Fruit fly (Drosophila melanogaster) whole organism, embryonic: ENCODE results near the gene Rrp5.

Experiments used
- Abd-B ChIP-seq: fragments of 200-800 bp; sonication (Bioruptor generic); optimal IDR thresholded peaks from 2 replicates; lab custom pipeline; 2018; ENCODE audit warnings: missing biosample characterization, mild to moderate bottlenecking, missing genetic modification characterization, moderate library complexity
- Adf1 ChIP-seq: fragments of 200-800 bp; sonication (Bioruptor generic); IDR thresholded peaks from 2 replicates; pipeline ENCODE4 v1.3.6; 2022; ENCODE audit warnings: missing biosample characterization, missing genetic modification characterization
- CG10274 ChIP-seq: fragments of 200-800 bp; sonication (Bioruptor generic); optimal IDR thresholded peaks from 3 replicates; lab custom pipeline; 2017; ENCODE audit warnings: missing biosample characterization, mild to moderate bottlenecking, missing genetic modification characterization
- CG11456 ChIP-seq: fragments of 200-800 bp; sonication (Bioruptor generic); IDR thresholded peaks from 3 replicates; pipeline ENCODE4 v1.3.6; 2022; ENCODE audit warnings: missing biosample characterization, missing genetic modification characterization
- CG11723 ChIP-seq: fragments of 200-800 bp; sonication (Bioruptor generic); optimal IDR thresholded peaks from 2 replicates; lab custom pipeline; 2017; ENCODE audit warnings: missing biosample characterization, mild to moderate bottlenecking, missing genetic modification characterization
- CG12155 ChIP-seq: fragments of 200-800 bp; sonication (Bioruptor generic); optimal IDR thresholded peaks from 3 replicates; lab custom pipeline; 2016; ENCODE audit warnings: missing biosample characterization, missing genetic modification characterization
- CG13123 ChIP-seq: fragments of 200-800 bp; sonication (Bioruptor generic); optimal IDR thresholded peaks from 2 replicates; lab custom pipeline; 2016; ENCODE audit warnings: missing biosample characterization, missing genetic modification characterization
- CG1603 ChIP-seq: fragments of 200-800 bp; sonication (Bioruptor generic); optimal IDR thresholded peaks from 2 replicates; lab custom pipeline; 2019; ENCODE audit warnings: missing biosample characterization, mild to moderate bottlenecking, missing genetic modification characterization, moderate library complexity
- CG16863 ChIP-seq: fragments of 200-800 bp; sonication (Bioruptor generic); optimal IDR thresholded peaks from 3 replicates; lab custom pipeline; 2016; ENCODE audit warnings: missing biosample characterization, missing genetic modification characterization
- CG18599 ChIP-seq: fragments of 200-800 bp; sonication (Bioruptor generic); optimal IDR thresholded peaks from 3 replicates; lab custom pipeline; 2017; ENCODE audit warnings: missing biosample characterization, missing genetic modification characterization, mild to moderate bottlenecking, moderate library complexity, missing genetic modification reagents
- CG3281 ChIP-seq: fragments of 200-800 bp; sonication (Bioruptor generic); optimal IDR thresholded peaks from 3 replicates; lab custom pipeline; 2017; ENCODE audit warnings: missing biosample characterization, mild to moderate bottlenecking, missing genetic modification characterization
- CG3847 ChIP-seq: fragments of 200-800 bp; sonication (Bioruptor generic); IDR thresholded peaks from 2 replicates; pipeline ENCODE4 v1.3.6; 2022; ENCODE audit warnings: missing biosample characterization, missing genetic modification characterization
- CG4360 ChIP-seq: fragments of 200-800 bp; sonication (Bioruptor generic); IDR thresholded peaks from 2 replicates; pipeline ENCODE4 v1.3.6; 2022; ENCODE audit warnings: missing biosample characterization, missing genetic modification characterization
- CG4617 ChIP-seq: fragments of 200-800 bp; sonication (Bioruptor generic); optimal IDR thresholded peaks from 3 replicates; lab custom pipeline; 2016; ENCODE audit warnings: missing biosample characterization, missing genetic modification characterization, borderline replicate concordance
- CG6254 ChIP-seq: fragments of 200-800 bp; sonication (Bioruptor generic); optimal IDR thresholded peaks from 3 replicates; lab custom pipeline; 2017; ENCODE audit warnings: mild to moderate bottlenecking, missing biosample characterization, missing genetic modification reagents, missing genetic modification characterization
- CG8290 ChIP-seq, 3 experiments: fragments of 200-800 bp; sonication (Bioruptor generic); optimal IDR thresholded peaks; 2 replicates each; lab custom pipeline; 2016 to 2019; ENCODE audit warnings: missing biosample characterization in 3 of 3, missing genetic modification characterization in 3 of 3, mild to moderate bottlenecking in 2 of 3, moderate library complexity in 1 of 3
- CG8478 ChIP-seq: fragments of >200 bp; optimal IDR thresholded peaks from 2 replicates; lab custom pipeline; 2018
- CG9727 ChIP-seq: fragments of 200-800 bp; sonication (Bioruptor generic); optimal IDR thresholded peaks from 3 replicates; lab custom pipeline; 2017; ENCODE audit warnings: missing biosample characterization, mild to moderate bottlenecking, missing genetic modification characterization
- Dbx ChIP-seq: fragments of 200-800 bp; sonication (Bioruptor generic); IDR thresholded peaks from 3 replicates; pipeline ENCODE4 v1.3.6; 2022; ENCODE audit warnings: missing biosample characterization, missing genetic modification characterization
- Dref ChIP-seq: fragments of 200-800 bp; sonication (Bioruptor generic); IDR thresholded peaks from 2 replicates; pipeline ENCODE4 v1.3.6; 2022; ENCODE audit warnings: missing biosample characterization, missing genetic modification characterization
- HLH4C ChIP-seq: fragments of 200-800 bp; sonication (Bioruptor generic); IDR thresholded peaks from 3 replicates; pipeline ENCODE4 v1.3.6; 2022; ENCODE audit warnings: missing biosample characterization, missing genetic modification characterization; ENCODE audit not compliant: partially characterized antibody
- Hmr ChIP-seq: fragments of 200-800 bp; sonication (Bioruptor generic); optimal IDR thresholded peaks from 3 replicates; lab custom pipeline; 2017; ENCODE audit warnings: mild to moderate bottlenecking, missing biosample characterization, missing genetic modification reagents, missing genetic modification characterization
- Oaz ChIP-seq: fragments of 200-800 bp; sonication (Bioruptor generic); IDR thresholded peaks from 2 replicates; pipeline ENCODE4 v1.3.6; 2022; ENCODE audit warnings: missing biosample characterization, missing genetic modification characterization
- Poxn ChIP-seq: fragments of 200-800 bp; sonication (Bioruptor generic); IDR thresholded peaks from 2 replicates; pipeline ENCODE4 v1.3.6; 2022; ENCODE audit warnings: missing biosample characterization, missing genetic modification characterization
- Sox100B ChIP-seq: fragments of 200-800 bp; sonication (Bioruptor generic); optimal IDR thresholded peaks from 3 replicates; lab custom pipeline; 2018; ENCODE audit warnings: missing biosample characterization, mild to moderate bottlenecking, missing genetic modification characterization
- Usf ChIP-seq: fragments of 200-800 bp; sonication (Bioruptor generic); optimal IDR thresholded peaks from 2 replicates; lab custom pipeline; 2017; ENCODE audit warnings: missing genotype, missing biosample characterization, missing genetic modification characterization
- Xbp1 ChIP-seq: fragments of 200-800 bp; sonication (Bioruptor generic); optimal IDR thresholded peaks from 3 replicates; lab custom pipeline; 2016; ENCODE audit warnings: missing biosample characterization, mild to moderate bottlenecking, missing genetic modification characterization
- ac ChIP-seq: fragments of 200-800 bp; sonication (Bioruptor generic); optimal IDR thresholded peaks from 3 replicates; lab custom pipeline; 2017; ENCODE audit warnings: missing biosample characterization, mild to moderate bottlenecking, missing genetic modification characterization
- al ChIP-seq: fragments of 200-800 bp; sonication (Bioruptor generic); IDR thresholded peaks from 2 replicates; pipeline ENCODE4 v1.3.6; 2022; ENCODE audit warnings: missing biosample characterization, missing genetic modification characterization
- bigmax ChIP-seq: fragments of 200-800 bp; sonication (Bioruptor generic); optimal IDR thresholded peaks from 2 replicates; lab custom pipeline; 2018; ENCODE audit warnings: missing biosample characterization, mild to moderate bottlenecking, missing genetic modification characterization
- cg ChIP-seq: fragments of 200-800 bp; sonication (Bioruptor generic); optimal IDR thresholded peaks from 3 replicates; lab custom pipeline; 2019; ENCODE audit warnings: missing biosample characterization, mild to moderate bottlenecking, missing genetic modification characterization, moderate library complexity
- croc ChIP-seq: fragments of 200-800 bp; sonication (Bioruptor generic); conservative IDR thresholded peaks from 3 replicates; pipeline ENCODE4 v1.3.6; 2022; ENCODE audit warnings: missing biosample characterization, missing genetic modification characterization
- crp ChIP-seq, 2 experiments: fragments of 200-800 bp; sonication (Bioruptor generic); optimal IDR thresholded peaks; 2 replicates in 1 of 2; 3 replicates in 1 of 2; lab custom pipeline; 2017; ENCODE audit warnings: missing biosample characterization in 2 of 2, missing genetic modification characterization in 2 of 2, mild to moderate bottlenecking in 1 of 2, moderate library complexity in 1 of 2
- dmrt11E ChIP-seq: fragments of 200-800 bp; sonication (Bioruptor generic); optimal IDR thresholded peaks from 3 replicates; lab custom pipeline; 2018; ENCODE audit warnings: missing biosample characterization, mild to moderate bottlenecking, missing genetic modification characterization, moderate library complexity
- eyg ChIP-seq: fragments of 200-800 bp; sonication (Bioruptor generic); optimal IDR thresholded peaks from 3 replicates; lab custom pipeline; 2016; ENCODE audit warnings: missing biosample characterization, missing genetic modification characterization
- h ChIP-seq: fragments of >200 bp; optimal IDR thresholded peaks from 2 replicates; lab custom pipeline; 2017
- jumu ChIP-seq: fragments of 200-800 bp; sonication (Bioruptor generic); optimal IDR thresholded peaks from 3 replicates; lab custom pipeline; 2016; ENCODE audit warnings: missing biosample characterization, missing genetic modification characterization
- lov ChIP-seq, 2 experiments: fragments of 200-800 bp in 1 of 2; fragments of >200 bp in 1 of 2; sonication (Bioruptor generic) in 1 of 2; IDR thresholded peaks in 1 of 2; optimal IDR thresholded peaks in 1 of 2; 2 replicates in 1 of 2; 3 replicates in 1 of 2; pipeline versions ENCODE4 v1.3.6 to Lab custom; 2017 to 2022; ENCODE audit warnings: missing biosample characterization in 1 of 2, missing genetic modification characterization in 1 of 2
- nerfin-2 ChIP-seq: fragments of 200-800 bp; sonication (Bioruptor generic); IDR thresholded peaks from 2 replicates; pipeline ENCODE4 v1.3.6; 2022; ENCODE audit warnings: missing biosample characterization, missing genetic modification characterization; ENCODE audit not compliant: partially characterized antibody
- org-1 ChIP-seq: fragments of 200-800 bp; sonication (Bioruptor generic); optimal IDR thresholded peaks from 2 replicates; lab custom pipeline; 2017; ENCODE audit warnings: missing biosample characterization, missing genetic modification characterization
- pnt ChIP-seq: fragments of 200-800 bp; sonication (Bioruptor generic); optimal IDR thresholded peaks from 3 replicates; lab custom pipeline; 2016; ENCODE audit warnings: missing biosample characterization, missing genetic modification characterization
- pros ChIP-seq: fragments of 200-800 bp; sonication (Bioruptor generic); optimal IDR thresholded peaks from 3 replicates; lab custom pipeline; 2019; ENCODE audit warnings: missing biosample characterization, mild to moderate bottlenecking, missing genetic modification characterization, moderate library complexity
- psq ChIP-seq: fragments of 200-800 bp; sonication (Bioruptor generic); optimal IDR thresholded peaks from 2 replicates; lab custom pipeline; 2017; ENCODE audit warnings: missing biosample characterization, missing genetic modification characterization
- ro ChIP-seq: fragments of 200-800 bp; sonication (Bioruptor generic); IDR thresholded peaks from 2 replicates; pipeline ENCODE4 v1.3.6; 2022; ENCODE audit warnings: missing biosample characterization, missing genetic modification characterization
- shn ChIP-seq: fragments of 200-800 bp; sonication (Bioruptor generic); optimal IDR thresholded peaks from 3 replicates; lab custom pipeline; 2016; ENCODE audit warnings: missing biosample characterization, missing genetic modification characterization
- slbo ChIP-seq: fragments of 200-800 bp; sonication (Bioruptor generic); IDR thresholded peaks from 2 replicates; pipeline ENCODE4 v1.3.6; 2022; ENCODE audit warnings: missing biosample characterization, missing genetic modification characterization
- sqz ChIP-seq: fragments of 200-800 bp; sonication (Bioruptor generic); optimal IDR thresholded peaks from 3 replicates; lab custom pipeline; 2018; ENCODE audit warnings: missing biosample characterization, mild to moderate bottlenecking, missing genetic modification characterization
- toy ChIP-seq: fragments of 200-800 bp; sonication (Bioruptor generic); IDR thresholded peaks from 2 replicates; pipeline ENCODE4 v1.3.6; 2022; ENCODE audit warnings: missing biosample characterization, missing genetic modification characterization

Gene Rrp5

dm6 chr3R:24295556-24296465 is 37.3 kb downstream of the Rrp5 start (continued):
- TF ChIP-seq toy (GFP tag; lab: Robert Waterston, UW) (0 out of 2 replicates have a peak, but pooled peaks have one; percentile 29), Poxn (GFP tag; lab: Robert Waterston, UW) (peak; percentile 63), slbo (GFP tag; lab: Robert Waterston, UW) (peak; percentile 87), ro (GFP tag; lab: Robert Waterston, UW) (peak; percentile 64), pros (GFP tag; lab: Kevin White, UChicago) (no peak), CG1603 (peak; percentile 89), lov (optimal IDR thresholded peaks at IDR 0.05; lab: Kevin White, UChicago) (no peak), lov (GFP tag; IDR thresholded peaks at IDR 0.05; lab: Robert Waterston, UW) (0 out of 3 replicates have a peak, but pooled peaks have one; percentile 83), CG3281 (peak; percentile 75), CG18599 (GFP tag; lab: Kevin White, UChicago) (peak; percentile 82), CG11456 (GFP tag; lab: Robert Waterston, UW) (peak; percentile 88), HLH4C (no peak), Hmr (GFP tag; lab: Kevin White, UChicago) (peak; percentile 78), jumu (GFP tag; lab: Kevin White, UChicago) (peak; percentile 64), CG6254 (GFP tag; lab: Kevin White, UChicago) (no peak), cg (GFP tag; lab: Kevin White, UChicago) (no peak), Abd-B (peak; percentile 75), h (no peak), CG4360 (GFP tag; lab: Robert Waterston, UW) (peak; percentile 94), sqz (GFP tag; lab: Kevin White, UChicago) (peak; percentile 31), Sox100B (GFP tag; lab: Kevin White, UChicago) (peak; percentile 49), Usf (GFP tag; lab: Kevin White, UChicago) (peak; percentile 58), CG9727 (GFP tag; lab: Kevin White, UChicago) (peak; percentile 83), bigmax (GFP tag; lab: Kevin White, UChicago) (no peak), Adf1 (GFP tag; lab: Robert Waterston, UW) (no peak; the same call in 1 of the 2 replicates), CG3847 (GFP tag; lab: Robert Waterston, UW) (peak; percentile 73), org-1 (GFP tag; lab: Kevin White, UChicago) (peak; percentile 64), croc (no peak; the same call in 2 of the 3 replicates), CG4617 (peak; percentile 34), CG10274 (GFP tag; lab: Kevin White, UChicago) (peak; percentile 20), crp (GFP tag; optimal IDR thresholded peaks at IDR 0.05; lab: Kevin White, UChicago) (peak in 1 of 2 experiments; percentile 7), CG8478 (lab: Kevin White, UChicago) (no peak), ac (GFP tag; lab: Kevin White, UChicago) (peak; percentile 71), nerfin-2 (GFP tag; lab: Robert Waterston, UW) (no peak), Oaz (peak; percentile 37; the same call in 1 of the 2 replicates), shn (GFP tag; lab: Kevin White, UChicago) (peak; percentile 27), CG16863 (peak; percentile 33), eyg (GFP tag; lab: Kevin White, UChicago) (peak; percentile 32), dmrt11E (peak; percentile 85), CG11723 (GFP tag; lab: Kevin White, UChicago) (peak; percentile 58), pnt (peak; percentile 69), Xbp1 (GFP tag; lab: Kevin White, UChicago) (peak; percentile 80), CG13123 (GFP tag; lab: Kevin White, UChicago) (no peak), al (GFP tag; lab: Robert Waterston, UW) (peak; percentile 76; the same call in 1 of the 2 replicates), Dref (GFP tag; lab: Robert Waterston, UW) (no peak), CG12155 (GFP tag; lab: Kevin White, UChicago) (peak; percentile 81), CG8290 (GFP tag; optimal IDR thresholded peaks at IDR 0.05; lab: Kevin White, UChicago) (peak; percentile 56), CG8290 (tag; optimal IDR thresholded peaks at IDR 0.05; lab: Kevin White, UChicago) (peak in 1 of 2 experiments; percentile 95), Dbx (GFP tag; lab: Robert Waterston, UW) (peak; percentile 77), psq (no peak)
